Worm (Caenorhabditis elegans) whole organism, L3 larva: ENCODE data around the gene T26E4.7.

Experiments used
- ceh-16 ChIP-seq: sonication (generic microtip); optimal IDR thresholded peaks from 2 replicates; lab custom pipeline; 2017; ENCODE audit warnings: missing biosample characterization, missing genetic modification characterization
- egl-27 ChIP-seq: sonication (generic microtip); optimal IDR thresholded peaks from 4 replicates; lab custom pipeline; 2017; ENCODE audit warnings: missing biosample characterization, missing genetic modification reagents, missing genetic modification characterization
- nhr-11 ChIP-seq: fragments of 150-350 bp; optimal IDR thresholded peaks from 2 replicates; lab custom pipeline; 2014; ENCODE audit warnings: missing biosample characterization, missing genetic modification characterization
- nhr-12 ChIP-seq: fragments of 150-350 bp; optimal IDR thresholded peaks from 2 replicates; lab custom pipeline; 2014; ENCODE audit warnings: missing biosample characterization, missing genetic modification characterization
- nhr-28 ChIP-seq: fragments of 150-350 bp; optimal IDR thresholded peaks from 2 replicates; lab custom pipeline; 2014; ENCODE audit warnings: missing biosample characterization, missing genetic modification characterization
- nhr-76 ChIP-seq: fragments of 150-350 bp; sonication (generic microtip); optimal IDR thresholded peaks from 5 replicates; lab custom pipeline; 2014; ENCODE audit warnings: missing biosample characterization, missing genetic modification characterization

ce11 chrV:15810446-15810845 is 17.1 kb downstream of the T26E4.7 start, which contains the start of gene F54B8.1:
- TF ChIP-seq nhr-28 (tag; lab: Kevin White, UChicago) (no peak), nhr-11 (no peak), nhr-76 (tag; lab: Kevin White, UChicago) (no peak), egl-27 (tag; lab: Kevin White, UChicago) (no peak), ceh-16 (no peak), nhr-12 (no peak)
